Worm (Caenorhabditis elegans): ENCODE measurements around the gene Y53G8AR.6.

Gene Y53G8AR.6

DNA sequence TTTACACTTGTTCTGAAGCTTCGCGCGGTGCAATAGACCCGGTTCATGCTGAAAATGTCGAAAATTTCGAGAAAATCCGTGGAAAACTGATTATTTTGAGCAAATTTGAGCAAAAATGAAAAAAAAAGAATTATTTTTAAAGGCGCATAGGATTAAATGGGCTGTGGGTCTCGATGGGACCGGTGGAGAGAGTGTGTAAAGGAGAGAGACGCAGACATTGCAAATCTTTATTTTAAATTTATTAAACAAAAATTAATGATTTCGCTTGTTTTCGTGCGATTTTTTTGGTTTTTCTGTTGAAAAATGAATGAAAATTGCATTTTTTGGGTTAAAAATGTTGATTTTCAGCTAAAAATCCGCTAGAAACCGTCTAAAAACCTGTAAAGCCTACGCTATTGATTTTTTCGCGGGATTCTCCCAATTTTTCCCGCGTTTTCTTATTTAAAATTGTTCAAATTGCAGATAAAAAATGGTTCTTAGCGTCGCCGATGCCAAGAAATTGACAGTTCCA lies at the start of gene Y53G8AR.6, which contains the start of gene Y53G8AR.8:
Gene Y53G8AR.6 (plus strand): TSS at position 461 of the 511 bp plus-strand sequence.
Gene Y53G8AR.8 (minus strand): TSS at position 48 of the 511 bp plus-strand sequence.
- no peak for TF ChIP-seq aly-1 (tag; optimal IDR thresholded peaks at IDR 0.05)
- no peak for TF ChIP-seq tbx-11 (GFP tag; IDR thresholded peaks at IDR 0.05)
- TF ChIP-seq ama-1 (optimal IDR thresholded peaks at IDR 0.05): no peak
- peak; percentile 9 for TF ChIP-seq ceh-36 (tag; optimal IDR thresholded peaks at IDR 0.05)
- TF ChIP-seq hnd-1 (tag; optimal IDR thresholded peaks at IDR 0.05): no peak

DNA sequence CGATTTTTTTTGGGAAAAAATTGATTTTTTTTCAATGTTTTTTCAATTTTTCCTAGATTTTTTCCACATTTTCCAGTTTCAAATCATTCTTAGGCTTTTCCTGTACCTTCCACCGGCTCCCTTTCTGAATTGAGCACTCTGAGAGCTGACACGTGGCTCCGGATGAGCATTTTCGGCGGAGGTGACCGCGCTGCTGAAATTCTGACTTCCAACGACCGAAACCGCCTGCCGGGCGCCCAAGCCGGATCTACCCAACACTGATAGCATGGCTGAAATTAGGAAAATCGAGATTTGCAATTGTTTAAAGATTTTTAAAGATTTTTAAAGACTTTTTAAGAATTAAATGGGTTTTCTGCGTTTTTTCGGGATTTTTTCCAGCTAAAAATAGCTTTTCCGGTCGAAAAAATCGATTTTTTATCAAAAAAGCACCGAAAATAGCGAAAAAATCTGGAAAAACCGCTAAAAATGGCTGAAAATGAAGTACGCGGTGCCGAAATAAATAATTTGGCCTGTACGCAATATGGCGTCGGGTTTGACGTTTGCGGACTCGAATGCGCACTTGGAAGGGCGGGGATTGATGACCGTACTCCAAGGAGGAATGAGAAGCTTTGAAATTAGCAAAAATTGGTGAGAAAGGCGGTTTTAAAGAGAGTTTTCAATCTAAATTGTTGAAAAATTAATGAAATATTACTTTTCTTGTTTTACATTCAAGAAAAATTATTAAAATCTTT lies 46.1 kb upstream of the Y53G8AR.6 start, which contains the start of gene nduf-9:
Gene nduf-9 (minus strand): TSS at position 269 of the 731 bp plus-strand sequence.
- TF ChIP-seq tra-4 (tag; optimal IDR thresholded peaks at IDR 0.05): no peak
- peak; percentile 27 for TF ChIP-seq F13C5.2 (tag; optimal IDR thresholded peaks at IDR 0.05)
- TF ChIP-seq aly-1 (tag; optimal IDR thresholded peaks at IDR 0.05): no peak
- TF ChIP-seq hnd-1 (tag; optimal IDR thresholded peaks at IDR 0.05): no peak
- no peak for TF ChIP-seq sea-1 (GFP tag; conservative IDR thresholded peaks at IDR 0.05)

DNA sequence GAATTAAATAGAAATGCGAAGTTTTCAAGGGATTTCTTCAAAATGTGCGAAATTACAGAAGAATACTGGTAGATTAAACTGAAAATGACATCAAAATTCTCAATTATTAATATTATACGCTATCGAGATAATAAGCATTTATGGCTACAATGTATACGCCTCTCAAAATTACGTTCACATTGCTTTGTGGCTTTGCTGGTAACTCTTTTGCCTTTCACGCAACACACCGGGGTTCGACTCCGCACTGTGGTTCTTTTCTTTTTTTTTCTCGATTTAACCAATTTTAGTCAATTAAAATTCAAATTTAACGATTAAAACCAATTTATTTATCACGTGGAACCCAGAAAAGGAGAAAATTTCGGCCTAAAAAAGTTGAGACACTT lies 45.5 kb upstream of the Y53G8AR.6 start:
- 0 out of 2 replicates have a peak, but pooled peaks have one; percentile 57 for TF ChIP-seq tbx-11 (GFP tag; IDR thresholded peaks at IDR 0.05)
- TF ChIP-seq hmbx-1 (tag; optimal IDR thresholded peaks at IDR 0.05): no peak
- peak; percentile 63 for TF ChIP-seq pes-1 (GFP tag; IDR thresholded peaks at IDR 0.05)
- TF ChIP-seq hnd-1 (tag; optimal IDR thresholded peaks at IDR 0.05): peak; percentile 27
- no peak for TF ChIP-seq sea-1 (GFP tag; conservative IDR thresholded peaks at IDR 0.05)
- TF ChIP-seq flt-1 (GFP tag; IDR thresholded peaks at IDR 0.05): peak; percentile 65; the same call in 1 of the 2 replicates

DNA sequence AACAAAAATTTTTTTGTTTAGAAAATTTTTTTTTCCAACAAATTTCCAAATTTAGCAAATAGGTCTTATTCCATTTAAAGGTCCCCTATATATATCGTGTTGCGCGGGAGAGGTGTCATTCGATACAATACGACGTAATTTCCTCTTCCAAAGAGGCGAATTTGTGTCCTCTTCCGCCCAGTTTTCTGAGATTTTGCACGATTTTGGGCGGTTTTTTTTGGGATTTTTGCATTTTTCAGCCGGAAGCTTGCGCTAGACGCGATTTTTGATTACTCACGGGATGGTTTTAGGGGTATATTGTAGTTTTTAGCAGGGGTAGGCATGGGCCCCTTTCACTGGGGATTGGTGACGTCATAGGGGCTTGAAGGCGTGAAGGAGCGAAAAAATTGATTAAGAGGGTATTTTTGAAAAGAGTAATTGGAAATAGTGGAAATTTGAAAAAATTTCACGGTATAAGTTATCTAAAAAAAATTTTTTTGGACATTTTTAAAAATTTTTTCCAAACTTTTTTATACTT lies 43.9 kb upstream of the Y53G8AR.6 start, which contains the start of gene Y53G8AL.4:
Gene Y53G8AL.4 (minus strand): TSS at position 51 of the 517 bp plus-strand sequence.
- TF ChIP-seq ets-7 (tag; optimal IDR thresholded peaks at IDR 0.05) (no peak), pes-1 (GFP tag; IDR thresholded peaks at IDR 0.05) (peak; percentile 27; the same call in 1 of the 2 replicates), hmg-4 (GFP tag; optimal IDR thresholded peaks at IDR 0.05) (no peak)

DNA sequence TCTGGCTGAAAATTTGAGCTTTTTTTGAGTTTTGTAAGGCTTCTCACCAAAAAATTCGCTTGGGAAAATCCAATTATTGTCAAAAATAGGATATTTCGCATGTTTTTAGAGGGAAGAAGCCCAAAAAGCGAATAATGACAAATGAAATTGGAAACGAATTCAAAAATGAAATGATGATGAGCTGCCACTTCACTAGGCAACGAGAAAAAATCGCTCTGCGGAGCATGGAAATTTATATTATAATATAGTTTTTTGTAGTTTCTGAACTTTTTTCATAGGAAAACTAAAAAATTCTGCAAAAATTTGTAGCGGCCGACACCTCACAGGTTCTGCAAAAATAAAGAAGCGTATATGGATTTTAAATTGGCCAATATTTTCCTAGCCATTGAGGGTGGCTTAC lies 41.5 kb upstream of the Y53G8AR.6 start, which contains the start of gene Y53G8AL.3:
Gene Y53G8AL.3 (minus strand): TSS at position 101 of the 400 bp plus-strand sequence.
- TF ChIP-seq flt-1 (GFP tag; IDR thresholded peaks at IDR 0.05): no peak
- TF ChIP-seq tra-4 (tag; optimal IDR thresholded peaks at IDR 0.05): no peak
- TF ChIP-seq pes-1 (GFP tag; IDR thresholded peaks at IDR 0.05): no peak
- no peak for TF ChIP-seq B0310.2 (tag; optimal IDR thresholded peaks at IDR 0.05)
- no peak for TF ChIP-seq scrt-1 (GFP tag; IDR thresholded peaks at IDR 0.05)
- TF ChIP-seq hmg-4 (GFP tag; optimal IDR thresholded peaks at IDR 0.05): no peak
- TF ChIP-seq hmbx-1 (tag; optimal IDR thresholded peaks at IDR 0.05): no peak
- TF ChIP-seq hnd-1 (tag; optimal IDR thresholded peaks at IDR 0.05): no peak
- TF ChIP-seq tbx-11 (GFP tag; IDR thresholded peaks at IDR 0.05): no peak
- TF ChIP-seq sea-1 (GFP tag; conservative IDR thresholded peaks at IDR 0.05): no peak
- no peak for TF ChIP-seq aly-1 (tag; optimal IDR thresholded peaks at IDR 0.05)
- TF ChIP-seq ceh-13 (GFP tag; optimal IDR thresholded peaks at IDR 0.05): no peak
- TF ChIP-seq ama-1 (optimal IDR thresholded peaks at IDR 0.05): no peak
- no peak for TF ChIP-seq F13C5.2 (tag; optimal IDR thresholded peaks at IDR 0.05)
- TF ChIP-seq ceh-36 (tag; optimal IDR thresholded peaks at IDR 0.05): no peak
- TF ChIP-seq ets-7 (tag; optimal IDR thresholded peaks at IDR 0.05): no peak
- no peak for TF ChIP-seq tbx-37 (GFP tag; conservative IDR thresholded peaks at IDR 0.05)

DNA sequence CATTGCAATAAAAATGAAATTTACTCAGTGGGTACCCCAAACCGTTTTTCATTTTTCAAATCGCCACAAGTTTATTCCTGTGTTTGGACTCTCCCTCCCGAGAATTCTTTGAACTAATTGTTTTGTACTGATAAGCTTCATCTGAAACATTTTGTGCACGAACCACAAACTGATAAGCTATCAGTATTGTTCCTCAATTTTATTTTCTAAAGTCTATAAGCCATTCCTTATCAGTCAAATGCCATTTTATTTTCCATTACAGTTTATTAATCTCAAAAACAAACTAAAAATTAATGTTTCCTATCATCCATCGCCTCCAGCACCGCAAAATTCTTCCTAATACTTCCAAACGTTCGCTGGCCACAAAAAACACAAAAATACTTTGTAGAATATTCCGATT lies 40.8 kb upstream of the Y53G8AR.6 start:
- TF ChIP-seq ceh-13 (GFP tag; optimal IDR thresholded peaks at IDR 0.05): no peak
- TF ChIP-seq F13C5.2 (tag; optimal IDR thresholded peaks at IDR 0.05): no peak

DNA sequence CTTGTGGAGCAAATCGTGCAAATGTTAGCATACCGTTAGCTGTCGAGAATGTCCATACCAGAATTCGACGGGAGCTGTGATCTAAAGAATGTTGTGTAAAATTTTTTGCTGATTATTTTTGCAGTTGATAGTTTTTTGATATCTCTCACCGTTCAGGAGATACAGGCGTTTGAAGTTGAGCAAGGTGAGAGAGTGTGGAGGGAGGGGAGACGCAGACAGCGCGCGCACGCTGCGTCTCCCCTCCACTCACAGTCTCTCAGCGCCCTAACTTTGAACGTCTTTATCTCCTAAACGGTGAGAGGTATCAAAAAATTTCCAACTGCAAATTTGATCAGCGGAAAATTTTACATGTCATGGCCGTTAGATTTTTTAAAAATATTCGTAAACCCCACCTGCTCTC lies 39.5 kb upstream of the Y53G8AR.6 start:
- TF ChIP-seq ama-1 (optimal IDR thresholded peaks at IDR 0.05) (no peak), scrt-1 (GFP tag; IDR thresholded peaks at IDR 0.05) (no peak), sea-1 (GFP tag; conservative IDR thresholded peaks at IDR 0.05) (no peak), tra-4 (tag; optimal IDR thresholded peaks at IDR 0.05) (no peak), F13C5.2 (tag; optimal IDR thresholded peaks at IDR 0.05) (no peak)

DNA sequence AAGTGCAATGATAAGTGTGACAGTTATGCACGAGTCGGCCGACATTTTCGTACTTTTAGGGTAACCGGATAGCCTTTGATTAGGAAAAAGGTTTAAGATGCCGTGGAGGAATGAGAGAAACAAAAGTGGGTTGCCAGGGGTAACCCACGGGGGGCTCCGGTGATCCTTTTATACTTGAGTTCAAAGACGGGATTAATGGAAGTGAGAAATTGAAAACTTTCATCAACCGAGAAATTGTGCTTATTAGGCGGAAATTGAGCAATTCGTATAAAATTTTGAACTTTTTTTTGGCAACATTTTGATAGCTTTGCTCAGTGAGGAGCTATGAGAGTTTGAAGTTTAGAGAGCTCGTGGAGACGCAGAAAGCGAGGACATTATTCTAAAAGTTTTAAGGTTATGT lies 39.0 kb upstream of the Y53G8AR.6 start, which contains the start of gene Y53G8AM.4:
Gene Y53G8AM.4 (minus strand): TSS at position 101 of the 400 bp plus-strand sequence.
- TF ChIP-seq B0310.2 (tag; optimal IDR thresholded peaks at IDR 0.05): no peak
- TF ChIP-seq ceh-13 (GFP tag; optimal IDR thresholded peaks at IDR 0.05): no peak
- no peak for TF ChIP-seq F13C5.2 (tag; optimal IDR thresholded peaks at IDR 0.05)
- no peak for TF ChIP-seq ama-1 (optimal IDR thresholded peaks at IDR 0.05)
- no peak for TF ChIP-seq tra-4 (tag; optimal IDR thresholded peaks at IDR 0.05)
- no peak for TF ChIP-seq ets-7 (tag; optimal IDR thresholded peaks at IDR 0.05)

DNA sequence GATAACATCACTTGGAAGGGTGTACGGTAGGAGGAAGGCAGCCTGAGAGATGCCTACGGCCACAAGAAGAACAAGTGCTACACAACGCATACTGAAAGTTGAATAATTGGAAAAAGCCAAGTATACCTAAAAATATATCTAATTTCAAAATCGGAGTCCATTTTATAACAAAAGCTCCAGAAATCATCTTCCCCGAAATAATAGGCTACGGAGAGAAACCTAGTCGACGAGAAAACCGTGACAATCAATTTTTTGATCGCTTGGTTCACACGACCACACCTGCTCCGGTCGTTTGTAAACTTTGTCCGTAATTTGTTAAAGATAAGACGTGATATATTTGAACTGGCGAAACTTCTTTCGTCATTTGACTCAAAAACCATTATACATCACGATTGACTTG lies 36.2 kb upstream of the Y53G8AR.6 start, which contains the start of gene nspg-7.2:
Gene nspg-7.2 (minus strand): TSS at position 101 of the 400 bp plus-strand sequence.
- no peak for TF ChIP-seq ceh-36 (tag; optimal IDR thresholded peaks at IDR 0.05)
- TF ChIP-seq scrt-1 (GFP tag; IDR thresholded peaks at IDR 0.05): no peak
- no peak for TF ChIP-seq B0310.2 (tag; optimal IDR thresholded peaks at IDR 0.05)
- TF ChIP-seq tra-4 (tag; optimal IDR thresholded peaks at IDR 0.05): no peak
- TF ChIP-seq hmbx-1 (tag; optimal IDR thresholded peaks at IDR 0.05): no peak
- TF ChIP-seq sea-1 (GFP tag; conservative IDR thresholded peaks at IDR 0.05): no peak
